ENCODE assay signal across 4 worm cellular contexts in genomic region chrII:3076915-3077314, ce11.
A peak's percentile ranks its signal among the peaks of the same experiment; 100 is the strongest.
TF ChIP-seq lines count a peak whose summit lies in the region.

TSS of gene Y25C1A.8 (minus strand) at chrII:3076959.

TF ChIP-seq in whole organism, L2 larva, 48 proteins besides CTCF, POLR2A, EP300 and RAD21 (continued from another document):
- no peak for TF ChIP-seq lin-39 (tag; optimal IDR thresholded peaks at IDR 0.05; lab: Kevin White, UChicago)
- TF ChIP-seq mdl-1 (tag; optimal IDR thresholded peaks at IDR 0.05; lab: Kevin White, UChicago) = peak in 1 of 2 experiments; percentile 76
- no peak for TF ChIP-seq skn-1 (tag; optimal IDR thresholded peaks at IDR 0.05; lab: Kevin White, UChicago)
- TF ChIP-seq elt-3 (tag; optimal IDR thresholded peaks at IDR 0.05; lab: Kevin White, UChicago) = no peak
- TF ChIP-seq Y55F3AM.14 (GFP tag; optimal IDR thresholded peaks at IDR 0.05; lab: Kevin White, UChicago) = peak; percentile 58
- peak; percentile 41 for TF ChIP-seq zag-1 (tag; optimal IDR thresholded peaks at IDR 0.05; lab: Kevin White, UChicago)
- TF ChIP-seq ztf-4 (tag; optimal IDR thresholded peaks at IDR 0.05; lab: Kevin White, UChicago) = peak; percentile 73
- TF ChIP-seq unc-55 (GFP tag; optimal IDR thresholded peaks at IDR 0.05; lab: Kevin White, UChicago) = peak; percentile 97
- TF ChIP-seq lin-11 (tag; optimal IDR thresholded peaks at IDR 0.05; lab: Kevin White, UChicago) = peak; percentile 80
- TF ChIP-seq nhr-237 (tag; optimal IDR thresholded peaks at IDR 0.05; lab: Kevin White, UChicago) = peak; percentile 18
- peak; percentile 88 for TF ChIP-seq lin-13 (GFP tag; optimal IDR thresholded peaks at IDR 0.05; lab: Kevin White, UChicago)
- TF ChIP-seq crh-2 (tag; optimal IDR thresholded peaks at IDR 0.05; lab: Kevin White, UChicago) = peak; percentile 100
- TF ChIP-seq nhr-10 (tag; optimal IDR thresholded peaks at IDR 0.05; lab: Kevin White, UChicago) = peak; percentile 48
- TF ChIP-seq sem-4 (tag; optimal IDR thresholded peaks at IDR 0.05; lab: Kevin White, UChicago) = peak; percentile 82
- TF ChIP-seq nhr-23 (tag; optimal IDR thresholded peaks at IDR 0.05; lab: Kevin White, UChicago) = no peak
- no peak for TF ChIP-seq peb-1 (tag; optimal IDR thresholded peaks at IDR 0.05; lab: Kevin White, UChicago)
- peak; percentile 90 for TF ChIP-seq nhr-25 (tag; optimal IDR thresholded peaks at IDR 0.05; lab: Kevin White, UChicago)
- no peak for TF ChIP-seq alr-1 (tag; optimal IDR thresholded peaks at IDR 0.05; lab: Kevin White, UChicago)
- TF ChIP-seq aly-2 (tag; optimal IDR thresholded peaks at IDR 0.05; lab: Kevin White, UChicago) = no peak
- peak; percentile 80 for TF ChIP-seq egl-27 (tag; optimal IDR thresholded peaks at IDR 0.05; lab: Kevin White, UChicago)
- no peak for TF ChIP-seq nhr-11 (tag; optimal IDR thresholded peaks at IDR 0.05; lab: Kevin White, UChicago)
- TF ChIP-seq ceh-82 (tag; optimal IDR thresholded peaks at IDR 0.05; lab: Kevin White, UChicago) = peak; percentile 59
- TF ChIP-seq fos-1 (tag; optimal IDR thresholded peaks at IDR 0.05; lab: Kevin White, UChicago) = peak; percentile 82
- peak; percentile 90 for TF ChIP-seq sma-3 (GFP tag; optimal IDR thresholded peaks at IDR 0.05; lab: Kevin White, UChicago)
- no peak for TF ChIP-seq nhr-77 (tag; optimal IDR thresholded peaks at IDR 0.05; lab: Kevin White, UChicago)
- TF ChIP-seq ztf-11 (tag; optimal IDR thresholded peaks at IDR 0.05; lab: Kevin White, UChicago) = no peak

TF ChIP-seq in whole organism, L4 larva, 104 proteins besides CTCF, POLR2A, EP300 and RAD21 (continued from another document and continues in another):
- TF ChIP-seq ceh-62 (tag; optimal IDR thresholded peaks at IDR 0.05; lab: Kevin White, UChicago) = no peak
- TF ChIP-seq lin-13 (GFP tag; optimal IDR thresholded peaks at IDR 0.05; lab: Kevin White, UChicago) = peak; percentile 87
- peak; percentile 92 for TF ChIP-seq spr-1 (tag; optimal IDR thresholded peaks at IDR 0.05; lab: Kevin White, UChicago)
- TF ChIP-seq ztf-7 (tag; optimal IDR thresholded peaks at IDR 0.05; lab: Kevin White, UChicago) = peak; percentile 83
- TF ChIP-seq zfp-3 (GFP tag; conservative IDR thresholded peaks at IDR 0.05; lab: Robert Waterston, UW) = peak; percentile 85
- no peak for TF ChIP-seq nhr-111 (GFP tag; optimal IDR thresholded peaks at IDR 0.05; lab: Kevin White, UChicago)
- TF ChIP-seq mes-2 (tag; optimal IDR thresholded peaks at IDR 0.05; lab: Kevin White, UChicago; ENCODE audit: poor library complexity, severe bottlenecking) = peak; percentile 96
- no peak for TF ChIP-seq ZK546.5 (tag; optimal IDR thresholded peaks at IDR 0.05; lab: Kevin White, UChicago)
- peak; percentile 95 for TF ChIP-seq T26A8.4 (GFP tag; IDR thresholded peaks at IDR 0.05; lab: Robert Waterston, UW)
- TF ChIP-seq unc-130 (GFP tag; optimal IDR thresholded peaks at IDR 0.05; lab: Kevin White, UChicago) = peak; percentile 35
- peak; percentile 68 for TF ChIP-seq zip-2 (tag; optimal IDR thresholded peaks at IDR 0.05; lab: Kevin White, UChicago)
- TF ChIP-seq unc-39 (tag; optimal IDR thresholded peaks at IDR 0.05; lab: Kevin White, UChicago) = no peak
- peak; percentile 38 for TF ChIP-seq gei-8 (GFP tag; optimal IDR thresholded peaks at IDR 0.05; lab: Kevin White, UChicago)
- TF ChIP-seq tra-1 (GFP tag; IDR thresholded peaks at IDR 0.05; lab: Robert Waterston, UW) = peak; percentile 55; the same call in 1 of the 2 replicates
- peak; percentile 63 for TF ChIP-seq nhr-77 (tag; optimal IDR thresholded peaks at IDR 0.05; lab: Kevin White, UChicago)
- TF ChIP-seq madf-9 (GFP tag; conservative IDR thresholded peaks at IDR 0.05; lab: Robert Waterston, UW) = peak; percentile 81
- no peak for TF ChIP-seq tag-97 (GFP tag; IDR thresholded peaks at IDR 0.05; lab: Robert Waterston, UW)
- TF ChIP-seq pqm-1 (tag; optimal IDR thresholded peaks at IDR 0.05; lab: Kevin White, UChicago) = peak; percentile 6
- no peak for TF ChIP-seq dmd-8 (GFP tag; IDR thresholded peaks at IDR 0.05; lab: Robert Waterston, UW)
- peak in 1 of 2 experiments; percentile 54 for TF ChIP-seq daf-16 (GFP tag; optimal IDR thresholded peaks at IDR 0.05; lab: Kevin White, UChicago)
- TF ChIP-seq daf-16 (tag; optimal IDR thresholded peaks at IDR 0.05; lab: Kevin White, UChicago) = peak; percentile 49
- TF ChIP-seq ZK337.2 (GFP tag; IDR thresholded peaks at IDR 0.05; lab: Robert Waterston, UW) = peak; percentile 61; the same call in 1 of the 2 replicates
- peak; percentile 80 for TF ChIP-seq lin-29 (GFP tag; IDR thresholded peaks at IDR 0.05; lab: Robert Waterston, UW)
- TF ChIP-seq nhr-25 (tag; optimal IDR thresholded peaks at IDR 0.05; lab: Kevin White, UChicago; ENCODE audit: borderline replicate concordance, insufficient read depth) = peak; percentile 7
- peak; percentile 70; the same call in 1 of the 2 replicates for TF ChIP-seq F44E2.7 (GFP tag; IDR thresholded peaks at IDR 0.05; lab: Robert Waterston, UW)
- TF ChIP-seq Y105C5A.15 (GFP tag; IDR thresholded peaks at IDR 0.05; lab: Robert Waterston, UW) = no peak
- 0 out of 2 replicates have a peak, but pooled peaks have one; percentile 31 for TF ChIP-seq Y48G9A.11 (GFP tag; IDR thresholded peaks at IDR 0.05; lab: Robert Waterston, UW)
- peak; percentile 86 for TF ChIP-seq ceh-20 (GFP tag; IDR thresholded peaks at IDR 0.05; lab: Robert Waterston, UW)
- no peak for TF ChIP-seq ztf-11 (tag; optimal IDR thresholded peaks at IDR 0.05; lab: Kevin White, UChicago)
- peak; percentile 63 for TF ChIP-seq mxl-3 (GFP tag; optimal IDR thresholded peaks at IDR 0.05; lab: Kevin White, UChicago)
- peak; percentile 71 for TF ChIP-seq Y5F2A.4 (GFP tag; optimal IDR thresholded peaks at IDR 0.05; lab: Kevin White, UChicago)
- peak; percentile 64 for TF ChIP-seq nhr-28 (tag; optimal IDR thresholded peaks at IDR 0.05; lab: Kevin White, UChicago)
- TF ChIP-seq Y75B8A.6 (GFP tag; IDR thresholded peaks at IDR 0.05; lab: Robert Waterston, UW) = no peak
- peak; percentile 89 for TF ChIP-seq lin-1 (GFP tag; IDR thresholded peaks at IDR 0.05; lab: Robert Waterston, UW)
- no peak for TF ChIP-seq cey-2 (tag; optimal IDR thresholded peaks at IDR 0.05; lab: Kevin White, UChicago; ENCODE audit: borderline replicate concordance, insufficient read depth)

TF ChIP-seq in whole organism, late embryonic, 69 proteins besides CTCF, POLR2A, EP300 and RAD21 (continued from another document):
- TF ChIP-seq sox-4 (tag; optimal IDR thresholded peaks at IDR 0.05; lab: Kevin White, UChicago) (peak; percentile 53), elt-4 (tag; optimal IDR thresholded peaks at IDR 0.05; lab: Kevin White, UChicago) (no peak), ceh-30 (tag; optimal IDR thresholded peaks at IDR 0.05; lab: Kevin White, UChicago) (no peak), ceh-6 (GFP tag; optimal IDR thresholded peaks at IDR 0.05; lab: Kevin White, UChicago) (peak; percentile 38), ceh-19 (GFP tag; optimal IDR thresholded peaks at IDR 0.05; lab: Kevin White, UChicago) (peak; percentile 42), unc-55 (GFP tag; optimal IDR thresholded peaks at IDR 0.05; lab: Kevin White, UChicago) (peak; percentile 71), fax-1 (tag; optimal IDR thresholded peaks at IDR 0.05; lab: Kevin White, UChicago) (no peak), ceh-14 (tag; optimal IDR thresholded peaks at IDR 0.05; lab: Kevin White, UChicago) (peak; percentile 38), ceh-31 (tag; optimal IDR thresholded peaks at IDR 0.05; lab: Kevin White, UChicago) (peak; percentile 79), elt-2 (tag; optimal IDR thresholded peaks at IDR 0.05; lab: Kevin White, UChicago) (peak; percentile 69), ceh-24 (tag; optimal IDR thresholded peaks at IDR 0.05; lab: Kevin White, UChicago) (no peak), ceh-34 (tag; optimal IDR thresholded peaks at IDR 0.05; lab: Kevin White, UChicago) (peak; percentile 93), unc-3 (GFP tag; conservative IDR thresholded peaks at IDR 0.05; lab: Robert Waterston, UW) (peak; percentile 52; the same call in 1 of the 2 replicates), unc-3 (tag; optimal IDR thresholded peaks at IDR 0.05; lab: Kevin White, UChicago) (peak; percentile 38), rnt-1 (tag; optimal IDR thresholded peaks at IDR 0.05; lab: Kevin White, UChicago) (peak; percentile 59)

TF ChIP-seq in whole organism, mixed stage, embryonic, 35 proteins besides CTCF, POLR2A, EP300 and RAD21 (continued from another document):
- TF ChIP-seq nhr-237 (tag; optimal IDR thresholded peaks at IDR 0.05; lab: Kevin White, UChicago) (peak; percentile 26), lin-32 (GFP tag; optimal IDR thresholded peaks at IDR 0.05; lab: Kevin White, UChicago) (no peak), bed-3 (GFP tag; optimal IDR thresholded peaks at IDR 0.05; lab: Kevin White, UChicago) (peak; percentile 59), hlh-1 (tag; optimal IDR thresholded peaks at IDR 0.05; lab: Kevin White, UChicago) (no peak), pha-4 (tag; optimal IDR thresholded peaks at IDR 0.05; lab: Kevin White, UChicago) (peak; percentile 78)
